Fruit fly (Drosophila melanogaster): ENCODE results near the gene CRAT.

DNA sequence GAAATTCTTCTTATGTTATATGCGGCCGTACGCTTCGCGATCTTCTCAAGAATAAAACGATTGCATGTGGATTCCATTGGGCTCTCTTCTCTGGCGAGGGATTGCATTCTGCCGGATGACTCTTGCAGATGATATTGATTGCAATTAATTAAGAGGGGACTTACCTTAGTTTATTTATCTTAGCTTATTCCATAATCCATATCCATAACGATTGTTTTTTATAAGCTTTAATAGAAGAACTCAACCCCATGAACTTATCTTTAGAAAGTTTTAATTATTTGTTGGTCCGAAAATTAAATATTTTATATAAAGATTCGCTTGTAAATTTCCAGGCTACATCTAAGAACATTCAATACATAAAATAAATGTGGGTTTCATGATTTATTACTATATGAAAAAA, at the start of gene CRAT:
- TF ChIP-seq tj (GFP tag; optimal IDR thresholded peaks at IDR 0.05) (no peak), CG11617 (GFP tag; optimal IDR thresholded peaks at IDR 0.05) (no peak), CG33017 (tag; optimal IDR thresholded peaks at IDR 0.05) (no peak), kay (GFP tag; ENCODE audit: borderline replicate concordance) (no peak), pad (GFP tag; optimal IDR thresholded peaks at IDR 0.05) (no peak), CG7101 (tag; optimal IDR thresholded peaks at IDR 0.05) (no peak), bab1 (GFP tag; optimal IDR thresholded peaks at IDR 0.05) (no peak), CG7045 (GFP tag; optimal IDR thresholded peaks at IDR 0.05) (no peak), Clk (GFP tag; optimal IDR thresholded peaks at IDR 0.05) (no peak), CG14711 (tag; optimal IDR thresholded peaks at IDR 0.05) (no peak), CG5204 (GFP tag; optimal IDR thresholded peaks at IDR 0.05) (no peak), Mnt (GFP tag; optimal IDR thresholded peaks at IDR 0.05) (no peak), ovo (GFP tag; optimal IDR thresholded peaks at IDR 0.05) (no peak)
